Fruit fly (Drosophila melanogaster) S2 (cell line): ENCODE data around the gene CG42585.
"Not testable (repeated sequence)": the region's sequence is repeated elsewhere in the genome, so short reads cannot be mapped to it uniquely, and the experiment has no call there.

Experiments used
- CG8478 ChIP-seq: fragments of >200 bp; optimal IDR thresholded peaks from 2 replicates; lab custom pipeline; 2018
- CTCF ChIP-seq, 2 experiments: fragments of >200 bp; optimal IDR thresholded peaks; 2 replicates each; lab custom pipeline; 2018

DNA sequence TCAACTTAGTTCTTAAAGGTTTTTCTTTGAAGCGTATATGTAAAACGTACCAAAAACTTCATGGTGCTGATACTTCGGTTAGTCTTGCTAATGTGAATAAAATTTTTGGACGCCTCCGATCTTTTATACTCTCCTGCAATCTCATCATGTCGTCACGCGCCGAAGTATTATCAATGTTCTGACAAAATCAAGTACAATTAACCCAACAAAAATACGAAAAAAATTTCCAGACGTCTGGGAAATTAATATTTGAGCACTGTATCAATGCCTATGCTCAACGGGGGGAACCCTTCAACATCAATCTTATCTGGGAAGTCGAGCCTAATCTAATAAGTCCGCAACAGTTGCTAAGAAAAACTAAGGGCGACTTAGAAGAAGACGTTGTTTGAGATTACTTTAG, 2.0 kb upstream of the CG42585 start, which contains the start of gene CG31775:
- TF ChIP-seq CTCF (optimal IDR thresholded peaks at IDR 0.05; lab: Kevin White, UChicago); CG8478 (lab: Kevin White, UChicago): not testable (repeated sequence)
